Worm (Caenorhabditis elegans) whole organism, L3 larva: ENCODE results near the gene ins-4.

ENCODE experiments used
- aly-2 ChIP-seq: fragments of 150-350 bp; optimal IDR thresholded peaks from 2 replicates; lab custom pipeline; 2014; ENCODE audit warnings: missing biosample characterization, missing genetic modification characterization
- ceh-16 ChIP-seq: sonication (generic microtip); optimal IDR thresholded peaks from 2 replicates; lab custom pipeline; 2017; ENCODE audit warnings: missing biosample characterization, missing genetic modification characterization
- ceh-28 ChIP-seq: fragments of 150-350 bp; optimal IDR thresholded peaks from 2 replicates; lab custom pipeline; 2014; ENCODE audit warnings: missing biosample characterization, missing genetic modification reagents, missing genetic modification characterization
- elt-3 ChIP-seq, 3 experiments: fragments of 150-350 bp in 1 of 3; sonication (generic microtip) in 2 of 3; optimal IDR thresholded peaks; 2 replicates in 2 of 3; 4 replicates in 1 of 3; lab custom pipeline; 2014 to 2017; ENCODE audit warnings: missing biosample characterization in 3 of 3, missing genetic modification characterization in 3 of 3
- mdl-1 ChIP-seq: fragments of 150-350 bp; optimal IDR thresholded peaks from 2 replicates; lab custom pipeline; 2014; ENCODE audit warnings: missing biosample characterization, missing genetic modification characterization
- mml-1 ChIP-seq: fragments of 150-350 bp; sonication (generic microtip); optimal IDR thresholded peaks from 3 replicates; lab custom pipeline; 2014; ENCODE audit warnings: missing biosample characterization, missing genetic modification characterization
- nhr-25 ChIP-seq: sonication (generic microtip); optimal IDR thresholded peaks from 2 replicates; lab custom pipeline; 2017; ENCODE audit warnings: missing biosample characterization, missing genetic modification characterization
- snpc-4 ChIP-seq: fragments of 150-350 bp; optimal IDR thresholded peaks from 2 replicates; lab custom pipeline; 2014; ENCODE audit warnings: missing biosample characterization, missing genetic modification characterization
- unc-62 ChIP-seq: fragments of 150-350 bp; sonication (generic microtip); optimal IDR thresholded peaks from 4 replicates; lab custom pipeline; 2014; ENCODE audit warnings: missing biosample characterization, missing genetic modification reagents, missing genetic modification characterization
- zag-1 ChIP-seq: fragments of 150-350 bp; optimal IDR thresholded peaks from 2 replicates; lab custom pipeline; 2014; ENCODE audit warnings: missing biosample characterization, missing genetic modification characterization

DNA sequence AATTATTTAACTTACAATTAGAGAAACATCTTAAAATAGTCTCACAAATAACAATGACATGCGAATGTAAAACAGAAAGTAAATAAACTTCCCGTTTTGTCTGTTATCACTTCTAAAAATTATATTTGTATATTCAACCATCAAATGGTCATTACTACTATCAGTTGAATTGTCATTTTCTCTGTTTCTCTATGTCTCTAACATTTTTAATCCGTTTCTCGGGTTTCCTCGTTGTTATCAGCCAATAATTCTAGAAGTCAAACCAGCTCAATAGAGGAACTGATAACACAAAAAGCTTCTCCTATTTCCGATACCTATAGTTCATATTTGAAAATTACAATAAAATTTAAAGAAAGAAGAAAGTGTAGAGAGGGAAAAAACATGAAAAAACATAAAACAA lies 30.5 kb downstream of the ins-4 start:
- TF ChIP-seq aly-2 (tag; lab: Kevin White, UChicago) = no peak
- no peak for TF ChIP-seq unc-62 (GFP tag; lab: Kevin White, UChicago)
- no peak for TF ChIP-seq ceh-16 (tag; lab: Kevin White, UChicago)
- TF ChIP-seq mml-1 (tag; lab: Kevin White, UChicago) = no peak
- no peak for TF ChIP-seq nhr-25 (tag; lab: Kevin White, UChicago)
- no peak for TF ChIP-seq elt-3 (tag; optimal IDR thresholded peaks at IDR 0.05; lab: Kevin White, UChicago)
- TF ChIP-seq ceh-28 (tag; lab: Kevin White, UChicago) = peak; percentile 46
- TF ChIP-seq mdl-1 (tag; lab: Kevin White, UChicago) = no peak
- TF ChIP-seq snpc-4 (tag; lab: Kevin White, UChicago) = no peak
- TF ChIP-seq zag-1 = no peak
